Fruit fly (Drosophila melanogaster) whole organism, embryonic: ENCODE data around the gene CG14960.
A peak's percentile ranks its signal among the peaks of the same experiment; 100 is the strongest.

Experiments
- B-H2 ChIP-seq: fragments of 200-800 bp; sonication (Bioruptor generic); optimal IDR thresholded peaks from 2 replicates; lab custom pipeline; 2018; ENCODE audit warnings: missing biosample characterization, mild to moderate bottlenecking, missing genetic modification characterization
- BtbVII ChIP-seq: fragments of 200-800 bp; sonication (Bioruptor generic); optimal IDR thresholded peaks from 3 replicates; lab custom pipeline; 2017; ENCODE audit warnings: missing biosample characterization, mild to moderate bottlenecking, missing genetic modification characterization
- CG10147 ChIP-seq: fragments of 200-800 bp; sonication (Bioruptor generic); optimal IDR thresholded peaks from 2 replicates; lab custom pipeline; 2019; ENCODE audit warnings: missing biosample characterization, mild to moderate bottlenecking, missing genetic modification characterization, moderate library complexity
- CG10267 ChIP-seq: fragments of 200-800 bp; sonication (Bioruptor generic); optimal IDR thresholded peaks from 2 replicates; lab custom pipeline; 2018; ENCODE audit warnings: missing biosample characterization, mild to moderate bottlenecking, missing genetic modification characterization, moderate library complexity
- CG10979 ChIP-seq: fragments of 200-800 bp; sonication (Bioruptor generic); optimal IDR thresholded peaks from 2 replicates; lab custom pipeline; 2018; ENCODE audit warnings: missing biosample characterization, mild to moderate bottlenecking, missing genetic modification characterization, moderate library complexity
- CG11560 ChIP-seq: fragments of 200-800 bp; sonication (Bioruptor generic); IDR thresholded peaks from 3 replicates; pipeline ENCODE4 v1.3.6; 2022; ENCODE audit warnings: missing biosample characterization, missing genetic modification characterization
- CG12104 ChIP-seq: fragments of 200-800 bp; sonication (Bioruptor generic); optimal IDR thresholded peaks from 3 replicates; lab custom pipeline; 2016; ENCODE audit warnings: missing biosample characterization, missing genetic modification characterization
- CG12942 ChIP-seq: fragments of 200-800 bp; sonication (Bioruptor generic); optimal IDR thresholded peaks from 3 replicates; lab custom pipeline; 2016; ENCODE audit warnings: missing biosample characterization, missing genetic modification characterization
- CG14050 ChIP-seq: fragments of 200-800 bp; sonication (Bioruptor generic); IDR thresholded peaks from 3 replicates; pipeline ENCODE4 v1.3.6; 2022; ENCODE audit warnings: missing biosample characterization, missing genetic modification characterization
- CG14860 ChIP-seq: fragments of 200-800 bp; sonication (Bioruptor generic); IDR thresholded peaks from 3 replicates; pipeline ENCODE4 v1.3.6; 2022; ENCODE audit warnings: missing biosample characterization, missing genetic modification characterization; ENCODE audit not compliant: partially characterized antibody
- CG15696 ChIP-seq: fragments of 200-800 bp; sonication (Bioruptor generic); optimal IDR thresholded peaks from 2 replicates; lab custom pipeline; 2019; ENCODE audit warnings: missing biosample characterization, mild to moderate bottlenecking, missing genetic modification characterization, moderate library complexity
- CG1792 ChIP-seq: fragments of 200-800 bp; sonication (Bioruptor generic); optimal IDR thresholded peaks from 2 replicates; lab custom pipeline; 2016; ENCODE audit warnings: missing biosample characterization, missing genetic modification characterization
- CG18476 ChIP-seq: fragments of 200-800 bp; sonication (Bioruptor generic); optimal IDR thresholded peaks from 2 replicates; lab custom pipeline; 2016; ENCODE audit warnings: missing biosample characterization, mild to moderate bottlenecking, missing genetic modification characterization
- CG3065 ChIP-seq: fragments of 200-800 bp; sonication (Bioruptor generic); optimal IDR thresholded peaks from 2 replicates; lab custom pipeline; 2016; ENCODE audit warnings: missing biosample characterization, missing genetic modification characterization
- CG32772 ChIP-seq: fragments of 200-800 bp; sonication (Bioruptor generic); IDR thresholded peaks from 2 replicates; pipeline ENCODE4 v1.3.6; 2022; ENCODE audit warnings: missing biosample characterization, missing genetic modification characterization
- CG3995 ChIP-seq: fragments of 200-800 bp; sonication (Bioruptor generic); optimal IDR thresholded peaks from 3 replicates; lab custom pipeline; 2016; ENCODE audit warnings: missing biosample characterization, missing genetic modification characterization
- CG4617 ChIP-seq: fragments of 200-800 bp; sonication (Bioruptor generic); optimal IDR thresholded peaks from 3 replicates; lab custom pipeline; 2016; ENCODE audit warnings: missing biosample characterization, missing genetic modification characterization, borderline replicate concordance
- CG4730 ChIP-seq: fragments of 200-800 bp; sonication (Bioruptor generic); IDR thresholded peaks from 2 replicates; pipeline ENCODE4 v1.3.6; 2022; ENCODE audit warnings: missing biosample characterization, missing genetic modification characterization
- CG4854 ChIP-seq: fragments of 200-800 bp; sonication (Bioruptor generic); optimal IDR thresholded peaks from 2 replicates; lab custom pipeline; 2016; ENCODE audit warnings: missing biosample characterization, missing genetic modification characterization, inconsistent platforms
- CG7556 ChIP-seq: fragments of 200-800 bp; sonication (Bioruptor generic); optimal IDR thresholded peaks from 2 replicates; lab custom pipeline; 2017; ENCODE audit warnings: missing biosample characterization, mild to moderate bottlenecking, missing genetic modification characterization
- HLH3B ChIP-seq: fragments of 200-800 bp; sonication (Bioruptor generic); IDR thresholded peaks from 2 replicates; pipeline ENCODE4 v1.3.6; 2022; ENCODE audit warnings: missing biosample characterization, missing genetic modification characterization
- Kr ChIP-seq: fragments of 200-800 bp; sonication (Bioruptor generic); optimal IDR thresholded peaks from 2 replicates; lab custom pipeline; 2017; ENCODE audit warnings: missing biosample characterization, mild to moderate bottlenecking, missing genetic modification characterization
- NC2β ChIP-seq: fragments of 200-800 bp; sonication (Bioruptor generic); optimal IDR thresholded peaks from 2 replicates; lab custom pipeline; 2016; ENCODE audit warnings: missing biosample characterization, missing genetic modification characterization
- Nf-YB ChIP-seq: fragments of 200-800 bp; sonication (Bioruptor generic); optimal IDR thresholded peaks from 3 replicates; lab custom pipeline; 2019; ENCODE audit warnings: missing biosample characterization, mild to moderate bottlenecking, missing genetic modification characterization, moderate library complexity
- Nf-YC ChIP-seq: fragments of 200-800 bp; optimal IDR thresholded peaks from 3 replicates; lab custom pipeline; 2019; ENCODE audit warnings: missing biosample characterization, mild to moderate bottlenecking, missing genetic modification characterization, moderate library complexity
- Oli ChIP-seq: fragments of 200-800 bp; sonication (Bioruptor generic); optimal IDR thresholded peaks from 2 replicates; lab custom pipeline; 2018; ENCODE audit warnings: missing biosample characterization, mild to moderate bottlenecking, missing genetic modification characterization, moderate library complexity
- Scr ChIP-seq: fragments of 200-800 bp; sonication (Bioruptor generic); IDR thresholded peaks from 2 replicates; pipeline ENCODE4 v1.3.6; 2022; ENCODE audit warnings: missing biosample characterization, missing genetic modification characterization; ENCODE audit not compliant: partially characterized antibody
- Sox100B ChIP-seq: fragments of 200-800 bp; sonication (Bioruptor generic); optimal IDR thresholded peaks from 3 replicates; lab custom pipeline; 2018; ENCODE audit warnings: missing biosample characterization, mild to moderate bottlenecking, missing genetic modification characterization
- YL-1 ChIP-seq: fragments of 200-800 bp; sonication (Bioruptor generic); optimal IDR thresholded peaks from 3 replicates; lab custom pipeline; 2017; ENCODE audit warnings: missing biosample characterization, mild to moderate bottlenecking, missing genetic modification characterization
- abd-A ChIP-seq: fragments of 200-800 bp; sonication (Bioruptor generic); optimal IDR thresholded peaks from 3 replicates; lab custom pipeline; 2019; ENCODE audit warnings: missing biosample characterization, mild to moderate bottlenecking, missing genetic modification characterization, moderate library complexity
- ara ChIP-seq: fragments of 200-800 bp; sonication (Bioruptor generic); IDR thresholded peaks from 2 replicates; pipeline ENCODE4 v1.3.6; 2022; ENCODE audit warnings: missing biosample characterization, missing genetic modification characterization
- cad ChIP-seq: fragments of >200 bp; optimal IDR thresholded peaks from 2 replicates; lab custom pipeline; 2017; ENCODE audit warnings: missing biosample characterization, missing genetic modification characterization
- croc ChIP-seq: fragments of 200-800 bp; sonication (Bioruptor generic); conservative IDR thresholded peaks from 3 replicates; pipeline ENCODE4 v1.3.6; 2022; ENCODE audit warnings: missing biosample characterization, missing genetic modification characterization
- dysf ChIP-seq: fragments of 200-800 bp; sonication (Bioruptor generic); IDR thresholded peaks from 3 replicates; pipeline ENCODE4 v1.3.6; 2022; ENCODE audit warnings: missing biosample characterization, missing genetic modification characterization
- eve ChIP-seq, 2 experiments: fragments of >200 bp; optimal IDR thresholded peaks; 2 replicates each; lab custom pipeline; 2017; ENCODE audit warnings: missing biosample characterization in 2 of 2, missing genetic modification characterization in 2 of 2
- fru ChIP-seq: fragments of >200 bp; optimal IDR thresholded peaks from 2 replicates; lab custom pipeline; 2017
- fu2 ChIP-seq: fragments of 200-800 bp; sonication (Bioruptor generic); optimal IDR thresholded peaks from 2 replicates; lab custom pipeline; 2016; ENCODE audit warnings: missing biosample characterization, missing genetic modification characterization
- gfzf ChIP-seq: fragments of 200-800 bp; sonication (Bioruptor generic); optimal IDR thresholded peaks from 2 replicates; lab custom pipeline; 2016; ENCODE audit warnings: missing biosample characterization, mild to moderate bottlenecking, missing genetic modification characterization, moderate library complexity
- grau ChIP-seq: fragments of 200-800 bp; optimal IDR thresholded peaks from 3 replicates; lab custom pipeline; 2019; ENCODE audit warnings: missing biosample characterization, mild to moderate bottlenecking, missing genetic modification characterization, moderate library complexity
- hbn ChIP-seq: fragments of 200-800 bp; sonication (Bioruptor generic); IDR thresholded peaks from 2 replicates; pipeline ENCODE4 v1.3.6; 2022; ENCODE audit warnings: missing biosample characterization, missing genetic modification characterization; ENCODE audit not compliant: partially characterized antibody
- jigr1 ChIP-seq: fragments of 200-800 bp; sonication (Bioruptor generic); IDR thresholded peaks from 3 replicates; pipeline ENCODE4 v1.3.6; 2022; ENCODE audit warnings: missing biosample characterization, missing genetic modification characterization
- nmo ChIP-seq: fragments of 200-800 bp; sonication (Bioruptor generic); optimal IDR thresholded peaks from 2 replicates; lab custom pipeline; 2018; ENCODE audit warnings: missing biosample characterization, mild to moderate bottlenecking, missing genetic modification characterization, moderate library complexity
- otp ChIP-seq: fragments of 200-800 bp; sonication (Bioruptor generic); IDR thresholded peaks from 3 replicates; pipeline ENCODE4, ENCODE4 v1.3.6; 2022; ENCODE audit warnings: missing biosample characterization, missing genetic modification characterization
- pita ChIP-seq: fragments of 200-800 bp; sonication (Bioruptor generic); optimal IDR thresholded peaks from 2 replicates; lab custom pipeline; 2017; ENCODE audit warnings: missing biosample characterization, mild to moderate bottlenecking, missing genetic modification characterization
- prd ChIP-seq, 3 experiments: fragments of >200 bp in 2 of 3; fragments of 200-800 bp in 1 of 3; sonication (Bioruptor generic) in 1 of 3; optimal IDR thresholded peaks in 2 of 3; IDR thresholded peaks in 1 of 3; 2 replicates in 2 of 3; 3 replicates in 1 of 3; pipeline versions ENCODE4 v1.3.6 to Lab custom; 2017 to 2022; ENCODE audit warnings: missing biosample characterization in 1 of 3, missing genetic modification characterization in 1 of 3
- row ChIP-seq: fragments of 200-800 bp; sonication (Bioruptor generic); IDR thresholded peaks from 3 replicates; pipeline ENCODE4 v1.3.6; 2022; ENCODE audit warnings: missing biosample characterization, missing genetic modification characterization
- stc ChIP-seq: fragments of 200-800 bp; sonication (Bioruptor generic); IDR thresholded peaks from 2 replicates; pipeline ENCODE4 v1.3.6; 2022; ENCODE audit warnings: missing biosample characterization, missing genetic modification characterization
- unc-4 ChIP-seq: fragments of 200-800 bp; sonication (Bioruptor generic); IDR thresholded peaks from 2 replicates; pipeline ENCODE4 v1.3.6; 2022; ENCODE audit warnings: missing biosample characterization, missing genetic modification characterization; ENCODE audit not compliant: partially characterized antibody
- usp ChIP-seq: fragments of >200 bp; optimal IDR thresholded peaks from 2 replicates; lab custom pipeline; 2017; ENCODE audit warnings: missing biosample characterization, missing genetic modification characterization
- wek ChIP-seq: fragments of 200-800 bp; sonication (Bioruptor generic); optimal IDR thresholded peaks from 3 replicates; lab custom pipeline; 2018; ENCODE audit warnings: missing biosample characterization, mild to moderate bottlenecking, missing genetic modification characterization, moderate library complexity

The CG14960 gene

dm6 chr3L:3301171-3301738, 30.4 kb downstream of the CG14960 start (continued):
- TF ChIP-seq hbn (GFP tag; lab: Robert Waterston, UW) (0 out of 2 replicates have a peak, but pooled peaks have one; percentile 19), YL-1 (GFP tag; lab: Kevin White, UChicago) (peak; percentile 55), cad (no peak), CG7556 (GFP tag; lab: Kevin White, UChicago) (peak; percentile 92), HLH3B (GFP tag; lab: Robert Waterston, UW) (peak; percentile 90), CG14860 (GFP tag; lab: Robert Waterston, UW) (no peak), Sox100B (GFP tag; lab: Kevin White, UChicago) (peak; percentile 92), unc-4 (GFP tag; lab: Robert Waterston, UW) (no peak), CG3995 (peak; percentile 23), CG18476 (GFP tag; lab: Kevin White, UChicago) (peak; percentile 83), Kr (no peak), ara (GFP tag; lab: Robert Waterston, UW) (peak; percentile 85), CG14050 (GFP tag; lab: Robert Waterston, UW) (peak; percentile 84), BtbVII (peak; percentile 89), B-H2 (GFP tag; lab: Kevin White, UChicago) (peak; percentile 51), CG12104 (GFP tag; lab: Kevin White, UChicago) (peak; percentile 91), abd-A (tag; lab: Kevin White, UChicago) (peak; percentile 5), grau (tag; lab: Kevin White, UChicago) (peak; percentile 93), otp (GFP tag; lab: Robert Waterston, UW) (peak; percentile 90), Nf-YC (tag; lab: Kevin White, UChicago) (peak; percentile 80), stc (GFP tag; lab: Robert Waterston, UW) (peak; percentile 95), wek (GFP tag; lab: Kevin White, UChicago) (peak; percentile 33), jigr1 (GFP tag; lab: Robert Waterston, UW) (peak; percentile 59; the same call in 1 of the 3 replicates), CG10979 (tag; lab: Kevin White, UChicago) (peak; percentile 92), CG10267 (peak; percentile 86), fu2 (GFP tag; lab: Kevin White, UChicago) (peak; percentile 80), CG3065 (GFP tag; lab: Kevin White, UChicago) (peak; percentile 69), dysf (GFP tag; lab: Robert Waterston, UW) (peak; percentile 91), Nf-YB (GFP tag; lab: Kevin White, UChicago) (peak; percentile 79), CG15696 (peak; percentile 58), Scr (GFP tag; lab: Robert Waterston, UW) (no peak), CG12942 (GFP tag; lab: Kevin White, UChicago) (peak; percentile 84), croc (GFP tag; lab: Robert Waterston, UW) (peak; percentile 76), row (GFP tag; lab: Robert Waterston, UW) (peak; percentile 96), CG10147 (GFP tag; lab: Kevin White, UChicago) (peak; percentile 86), CG1792 (GFP tag; lab: Kevin White, UChicago) (peak; percentile 87), CG4854 (GFP tag; lab: Kevin White, UChicago) (peak; percentile 86), prd (optimal IDR thresholded peaks at IDR 0.05; lab: Kevin White, UChicago) (no peak), prd (GFP tag; IDR thresholded peaks at IDR 0.05; lab: Robert Waterston, UW) (peak; percentile 91), gfzf (GFP tag; lab: Kevin White, UChicago) (no peak), Oli (peak; percentile 94), fru (lab: Kevin White, UChicago) (no peak), usp (GFP tag; lab: Kevin White, UChicago) (no peak), NC2β (peak; percentile 89), CG32772 (GFP tag; lab: Robert Waterston, UW) (peak; percentile 87), CG11560 (tag; lab: Robert Waterston, UW) (peak; percentile 66), nmo (peak; percentile 93), pita (GFP tag; lab: Kevin White, UChicago) (no peak), eve (GFP tag; optimal IDR thresholded peaks at IDR 0.05; lab: Kevin White, UChicago) (peak in 1 of 2 experiments; percentile 96), CG4730 (GFP tag; lab: Robert Waterston, UW) (peak; percentile 88), CG4617 (GFP tag; lab: Kevin White, UChicago) (peak; percentile 69)
